Fruit fly (Drosophila melanogaster): ENCODE data around the gene BBS5.

- TF ChIP-seq EcR (GFP tag; optimal IDR thresholded peaks at IDR 0.05) = no peak
- no peak for TF ChIP-seq Ets98B (GFP tag; IDR thresholded peaks at IDR 0.05)
- TF ChIP-seq fd96Ca (GFP tag; IDR thresholded peaks at IDR 0.05) = no peak
- no peak for TF ChIP-seq CG9948 (tag; optimal IDR thresholded peaks at IDR 0.05)
- no peak for TF ChIP-seq Snoo (tag; optimal IDR thresholded peaks at IDR 0.05)
These were observed 14.3 kb downstream of the BBS5 start, which contains the start of gene CG14658 for dm6 chr3R:4830413-4830812.

Measured in whole organism, pupa.